Fruit fly (Drosophila melanogaster) whole organism, adult: ENCODE measurements around the gene CG4820.

ENCODE experiments used
- CG11617 ChIP-seq: fragments of 200-800 bp; sonication (Bioruptor generic); optimal IDR thresholded peaks from 2 replicates; lab custom pipeline; 2017; ENCODE audit warnings: mild to moderate bottlenecking, missing biosample characterization, missing genetic modification reagents, missing genetic modification characterization
- CG12768 ChIP-seq: fragments of 200-800 bp; sonication (Bioruptor generic); optimal IDR thresholded peaks from 2 replicates; lab custom pipeline; 2017; ENCODE audit warnings: missing biosample characterization, missing genetic modification characterization, mild to moderate bottlenecking, moderate library complexity, missing genetic modification reagents
- CG14711 ChIP-seq: fragments of 200-800 bp; sonication (Bioruptor generic); optimal IDR thresholded peaks from 2 replicates; lab custom pipeline; 2018; ENCODE audit warnings: missing biosample characterization, mild to moderate bottlenecking, missing genetic modification characterization, moderate library complexity
- CG1620 ChIP-seq: fragments of 200-800 bp; sonication (Bioruptor generic); optimal IDR thresholded peaks from 2 replicates; lab custom pipeline; 2016; ENCODE audit warnings: missing biosample characterization, missing genetic modification characterization
- CG33017 ChIP-seq: fragments of 200-800 bp; sonication (Bioruptor generic); optimal IDR thresholded peaks from 2 replicates; lab custom pipeline; 2018; ENCODE audit warnings: missing biosample characterization, mild to moderate bottlenecking, missing genetic modification characterization, moderate library complexity
- CG5204 ChIP-seq: fragments of 200-800 bp; sonication (Bioruptor generic); optimal IDR thresholded peaks from 2 replicates; lab custom pipeline; 2016; ENCODE audit warnings: missing biosample characterization, missing genetic modification characterization
- CG7045 ChIP-seq: fragments of 200-800 bp; sonication (Bioruptor generic); optimal IDR thresholded peaks from 2 replicates; lab custom pipeline; 2017; ENCODE audit warnings: missing biosample characterization, mild to moderate bottlenecking, missing genetic modification characterization
- CG7101 ChIP-seq: fragments of 200-800 bp; sonication (Bioruptor generic); optimal IDR thresholded peaks from 2 replicates; lab custom pipeline; 2018; ENCODE audit warnings: missing biosample characterization, mild to moderate bottlenecking, missing genetic modification characterization, moderate library complexity
- Clk ChIP-seq: fragments of 200-800 bp; sonication (Bioruptor generic); optimal IDR thresholded peaks from 2 replicates; lab custom pipeline; 2017; ENCODE audit warnings: missing biosample characterization, missing genetic modification characterization
- Crg-1 ChIP-seq: fragments of 200-800 bp; sonication (Bioruptor generic); optimal IDR thresholded peaks from 2 replicates; lab custom pipeline; 2016; ENCODE audit warnings: missing biosample characterization, missing genetic modification characterization
- Hr96 ChIP-seq: fragments of 200-800 bp; sonication (Bioruptor generic); optimal IDR thresholded peaks from 2 replicates; lab custom pipeline; 2016; ENCODE audit warnings: missing biosample characterization, missing genetic modification characterization
- Mnt ChIP-seq: fragments of 200-800 bp; sonication (Bioruptor generic); optimal IDR thresholded peaks from 2 replicates; lab custom pipeline; 2016; ENCODE audit warnings: missing biosample characterization, mild to moderate bottlenecking, missing genetic modification characterization
- bab1 ChIP-seq: fragments of 200-800 bp; sonication (Bioruptor generic); optimal IDR thresholded peaks from 3 replicates; lab custom pipeline; 2019; ENCODE audit warnings: missing biosample characterization, mild to moderate bottlenecking, missing genetic modification characterization, moderate library complexity
- cic ChIP-seq: fragments of 200-800 bp; sonication (Bioruptor generic); optimal IDR thresholded peaks from 2 replicates; lab custom pipeline; 2017; ENCODE audit warnings: missing biosample characterization, mild to moderate bottlenecking, missing genetic modification characterization, moderate library complexity
- cnc ChIP-seq, 2 experiments: fragments of >200 bp; optimal IDR thresholded peaks; 2 replicates each; lab custom pipeline; 2017
- kay ChIP-seq: fragments of 200-800 bp; sonication (Bioruptor generic); peaks from one replicate; lab custom pipeline; 2016; ENCODE audit warnings: missing biosample characterization, missing genetic modification characterization, borderline replicate concordance
- ovo ChIP-seq: fragments of 200-800 bp; sonication (Bioruptor generic); optimal IDR thresholded peaks from 2 replicates; lab custom pipeline; 2016; ENCODE audit warnings: missing biosample characterization, missing genetic modification characterization
- pad ChIP-seq: fragments of 200-800 bp; sonication (Bioruptor generic); optimal IDR thresholded peaks from 3 replicates; lab custom pipeline; 2017; ENCODE audit warnings: missing biosample characterization, missing genetic modification characterization, mild to moderate bottlenecking, moderate library complexity, missing genetic modification reagents
- tj ChIP-seq: fragments of 200-800 bp; sonication (Bioruptor generic); optimal IDR thresholded peaks from 3 replicates; lab custom pipeline; 2017; ENCODE audit warnings: missing biosample characterization, mild to moderate bottlenecking, missing genetic modification characterization, moderate library complexity
- toe ChIP-seq: fragments of 200-800 bp; sonication (Bioruptor generic); optimal IDR thresholded peaks from 2 replicates; lab custom pipeline; 2016; ENCODE audit warnings: missing biosample characterization, missing genetic modification characterization

The CG4820 gene

DNA sequence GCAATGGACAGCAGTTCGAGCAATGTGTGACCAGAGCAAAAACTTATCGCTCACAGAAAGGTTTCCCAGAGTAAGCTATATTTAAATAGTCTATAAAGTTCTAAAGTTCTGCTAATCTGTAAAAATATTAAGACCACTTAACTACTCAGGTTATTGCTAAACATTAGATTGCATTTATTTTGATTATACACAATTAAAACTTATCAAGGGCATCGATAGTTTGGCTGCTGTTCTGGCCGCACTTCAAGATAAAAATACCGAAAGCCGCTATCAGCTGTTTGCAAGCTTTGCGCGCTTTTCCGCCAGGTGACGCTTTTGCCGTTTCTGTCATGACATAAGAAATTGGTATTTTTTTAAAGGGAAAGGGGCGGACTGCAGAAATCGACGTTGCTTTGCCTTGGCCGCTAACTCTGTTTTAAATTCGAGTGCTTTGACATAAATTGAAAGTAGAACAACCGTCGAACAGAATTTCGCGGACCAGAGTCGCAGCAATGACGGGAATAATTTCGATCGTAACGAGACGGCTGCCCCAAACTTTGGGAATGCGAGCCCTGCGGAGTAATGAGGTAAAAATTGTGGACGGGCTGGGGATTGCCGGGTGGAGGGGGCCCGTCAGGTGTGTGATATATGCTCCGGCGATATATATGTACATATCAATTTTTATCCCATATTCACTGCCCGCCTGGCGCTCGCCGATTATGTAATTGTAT lies 27.8 kb downstream of the CG4820 start, which contains the start of the genes CG17734 and CG5214:
Gene CG17734 (minus strand): TSS at position 49 of the 710 bp plus-strand sequence.
Gene CG5214 (plus strand): TSS at position 352 of the 710 bp plus-strand sequence.
- TF ChIP-seq CG7101 (tag; lab: Kevin White, UChicago) (peak; percentile 9), tj (GFP tag; lab: Kevin White, UChicago) (peak; percentile 100), toe (GFP tag; lab: Kevin White, UChicago) (peak; percentile 52), CG14711 (no peak), ovo (no peak), CG33017 (no peak), pad (GFP tag; lab: Kevin White, UChicago) (no peak), Hr96 (GFP tag; lab: Kevin White, UChicago) (peak; percentile 44), CG1620 (GFP tag; lab: Kevin White, UChicago) (peak; percentile 19), Mnt (GFP tag; lab: Kevin White, UChicago) (peak; percentile 49), CG5204 (no peak), Clk (GFP tag; lab: Kevin White, UChicago) (no peak), bab1 (peak; percentile 51), cic (GFP tag; lab: Kevin White, UChicago) (peak; percentile 32), CG12768 (no peak), CG7045 (no peak), kay (GFP tag; lab: Kevin White, UChicago) (no peak), cnc (optimal IDR thresholded peaks at IDR 0.05; lab: Kevin White, UChicago) (no peak), Crg-1 (GFP tag; lab: Kevin White, UChicago) (no peak), CG11617 (peak; percentile 30)

dm6 chr3R:11245803-11246202 lies 29.5 kb downstream of the CG4820 start:
- no peak for TF ChIP-seq Clk (GFP tag; lab: Kevin White, UChicago)
- no peak for TF ChIP-seq CG11617
- no peak for TF ChIP-seq Hr96 (GFP tag; lab: Kevin White, UChicago)
- no peak for TF ChIP-seq CG14711
- no peak for TF ChIP-seq cnc (optimal IDR thresholded peaks at IDR 0.05; lab: Kevin White, UChicago)
- no peak for TF ChIP-seq cic (GFP tag; lab: Kevin White, UChicago)
- no peak for TF ChIP-seq ovo
- TF ChIP-seq bab1, result no peak
- no peak for TF ChIP-seq Mnt (GFP tag; lab: Kevin White, UChicago)
- no peak for TF ChIP-seq kay (GFP tag; lab: Kevin White, UChicago)

DNA sequence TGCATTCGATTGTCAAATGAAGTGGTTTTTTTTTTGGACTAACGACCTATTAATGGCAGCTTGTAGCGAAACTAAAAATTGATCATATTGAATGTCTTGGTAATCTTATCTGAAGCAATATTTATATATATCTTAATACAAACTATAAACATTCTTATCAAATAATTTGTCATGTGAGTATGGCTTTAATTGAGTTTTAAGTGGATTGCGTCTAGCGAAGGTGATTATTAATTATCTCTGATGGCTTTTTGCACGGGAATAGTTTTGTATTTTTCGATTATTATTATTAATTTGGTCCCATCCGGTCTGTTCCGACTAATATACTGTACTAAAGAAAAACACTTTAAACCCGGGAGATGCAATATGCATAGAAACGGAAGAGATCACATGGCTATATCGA lies 30.5 kb downstream of the CG4820 start:
- no peak for TF ChIP-seq ovo
- no peak for TF ChIP-seq kay (GFP tag; lab: Kevin White, UChicago)
- TF ChIP-seq CG14711, result no peak

- TF ChIP-seq bab1 (no peak), cic (GFP tag; lab: Kevin White, UChicago) (no peak), CG33017 (no peak), CG12768 (no peak), Mnt (GFP tag; lab: Kevin White, UChicago) (no peak), tj (GFP tag; lab: Kevin White, UChicago) (no peak), CG7045 (no peak), Crg-1 (GFP tag; lab: Kevin White, UChicago) (no peak), CG14711 (no peak), CG7101 (tag; lab: Kevin White, UChicago) (no peak), kay (GFP tag; lab: Kevin White, UChicago) (no peak), cnc (optimal IDR thresholded peaks at IDR 0.05; lab: Kevin White, UChicago) (no peak)
These were observed 37.4 kb downstream of the CG4820 start for dm6 chr3R:11253768-11254167.

DNA sequence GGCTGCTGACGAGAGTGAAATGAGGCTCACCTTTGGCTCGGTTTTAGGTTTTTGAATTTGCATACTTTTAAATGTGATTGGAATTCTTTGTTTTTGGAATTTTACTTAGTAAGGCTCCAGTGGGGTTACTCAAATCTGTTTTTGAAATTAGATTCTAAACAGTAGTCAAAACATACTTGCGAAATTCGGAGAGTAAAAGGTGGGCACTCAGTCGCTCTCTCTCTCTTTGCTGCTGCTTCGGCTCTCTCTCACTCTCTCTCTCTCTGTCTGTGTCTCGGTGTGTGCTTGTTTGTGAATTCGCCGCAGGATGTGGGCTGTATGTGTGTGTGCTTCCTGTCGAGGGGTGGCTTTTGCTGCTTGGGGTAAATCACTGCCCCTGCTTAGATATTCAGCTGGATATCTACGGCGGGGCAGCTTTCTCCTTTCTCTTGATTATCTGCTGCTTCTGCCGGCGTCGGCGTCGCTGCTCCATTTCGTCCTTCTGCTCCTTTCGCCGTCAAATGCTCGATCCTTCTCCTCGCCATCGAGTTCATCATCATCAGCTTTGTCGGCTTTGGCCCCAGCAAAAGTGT lies 38.1 kb downstream of the CG4820 start:
- TF ChIP-seq ovo, result no peak
- no peak for TF ChIP-seq CG12768
- TF ChIP-seq CG7101 (tag; lab: Kevin White, UChicago), result no peak
- TF ChIP-seq CG33017, result no peak
- TF ChIP-seq tj (GFP tag; lab: Kevin White, UChicago), result no peak
- no peak for TF ChIP-seq kay (GFP tag; lab: Kevin White, UChicago)
- TF ChIP-seq Hr96 (GFP tag; lab: Kevin White, UChicago), result no peak
- peak; percentile 90 for TF ChIP-seq pad (GFP tag; lab: Kevin White, UChicago)
- TF ChIP-seq Mnt (GFP tag; lab: Kevin White, UChicago), result no peak

DNA sequence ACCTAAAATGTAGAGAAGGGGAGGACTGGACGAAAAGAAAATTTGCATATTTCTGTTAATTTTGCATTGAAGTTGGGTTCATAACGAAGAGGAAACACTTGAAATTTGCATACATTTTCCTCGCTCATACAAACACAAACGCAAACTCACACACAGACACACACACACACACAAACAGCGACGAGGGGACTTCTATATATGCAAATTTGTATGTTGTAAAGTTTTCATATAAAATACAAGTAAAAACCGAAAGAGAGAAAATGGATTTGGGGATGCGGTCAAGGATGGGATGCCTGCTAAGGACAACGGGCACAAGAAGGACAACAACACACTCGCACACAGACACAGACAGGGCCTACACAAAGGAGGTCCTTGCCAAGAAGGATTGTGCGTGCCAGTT lies 41.2 kb downstream of the CG4820 start:
- TF ChIP-seq ovo, result no peak
- TF ChIP-seq CG11617, result no peak
- TF ChIP-seq CG7045, result no peak
- no peak for TF ChIP-seq CG33017
- TF ChIP-seq kay (GFP tag; lab: Kevin White, UChicago), result no peak
- TF ChIP-seq CG7101 (tag; lab: Kevin White, UChicago), result no peak
- no peak for TF ChIP-seq Clk (GFP tag; lab: Kevin White, UChicago)
- TF ChIP-seq pad (GFP tag; lab: Kevin White, UChicago), result no peak
- no peak for TF ChIP-seq CG12768
- TF ChIP-seq cnc (optimal IDR thresholded peaks at IDR 0.05; lab: Kevin White, UChicago), result no peak
- TF ChIP-seq cic (GFP tag; lab: Kevin White, UChicago), result no peak
- TF ChIP-seq Hr96 (GFP tag; lab: Kevin White, UChicago), result no peak
- TF ChIP-seq tj (GFP tag; lab: Kevin White, UChicago), result no peak
- TF ChIP-seq CG1620 (GFP tag; lab: Kevin White, UChicago), result no peak
- no peak for TF ChIP-seq Mnt (GFP tag; lab: Kevin White, UChicago)
- TF ChIP-seq CG5204, result no peak
- TF ChIP-seq Crg-1 (GFP tag; lab: Kevin White, UChicago), result no peak
- no peak for TF ChIP-seq toe (GFP tag; lab: Kevin White, UChicago)
- no peak for TF ChIP-seq CG14711
